Worm (Caenorhabditis elegans): ENCODE data around the gene kcmf-1.

kcmf-1 gene

ce11 chrIII:7848173-7848572, 19.0 kb downstream of the kcmf-1 start:
- TF ChIP-seq elt-3 (tag; optimal IDR thresholded peaks at IDR 0.05) (no peak), nhr-11 (tag; optimal IDR thresholded peaks at IDR 0.05) (no peak), skn-1 (tag; optimal IDR thresholded peaks at IDR 0.05) (no peak), efl-1 (optimal IDR thresholded peaks at IDR 0.05) (peak in 1 of 2 experiments; percentile 24), efl-1 (GFP tag; optimal IDR thresholded peaks at IDR 0.05 in 1 of 2) (peak in 1 of 2 experiments; percentile 75), C16A3.4 (tag; optimal IDR thresholded peaks at IDR 0.05) (no peak), unc-30 (tag; optimal IDR thresholded peaks at IDR 0.05) (no peak), C04F5.9 (tag; optimal IDR thresholded peaks at IDR 0.05) (no peak), efl-3 (GFP tag; optimal IDR thresholded peaks at IDR 0.05) (no peak), nhr-71 (tag; optimal IDR thresholded peaks at IDR 0.05) (peak; percentile 23), Y116A8C.19 (tag; optimal IDR thresholded peaks at IDR 0.05; ENCODE audit: borderline replicate concordance) (no peak), unc-98 (GFP tag; IDR thresholded peaks at IDR 0.05) (no peak), ceh-8 (GFP tag; optimal IDR thresholded peaks at IDR 0.05) (no peak), rnt-1 (tag; optimal IDR thresholded peaks at IDR 0.05) (peak; percentile 41), irx-1 (tag; optimal IDR thresholded peaks at IDR 0.05) (no peak), nhr-28 (tag; optimal IDR thresholded peaks at IDR 0.05) (no peak), lsy-2 (tag; optimal IDR thresholded peaks at IDR 0.05) (peak; percentile 2 to 38), sox-4 (tag; optimal IDR thresholded peaks at IDR 0.05) (no peak), unc-130 (tag; optimal IDR thresholded peaks at IDR 0.05) (no peak), nhr-85 (tag) (no peak), hlh-4 (tag; optimal IDR thresholded peaks at IDR 0.05) (no peak), fkh-8 (tag; optimal IDR thresholded peaks at IDR 0.05) (no peak), sptf-1 (tag; optimal IDR thresholded peaks at IDR 0.05) (no peak), dsc-1 (tag; optimal IDR thresholded peaks at IDR 0.05) (no peak), lin-14 (GFP tag; optimal IDR thresholded peaks at IDR 0.05) (peak; percentile 74)

- TF ChIP-seq nhr-20 (tag; optimal IDR thresholded peaks at IDR 0.05), result peak; percentile 100
- peak; percentile 99 for TF ChIP-seq lin-15B (tag; optimal IDR thresholded peaks at IDR 0.05)
- TF ChIP-seq ceh-88 (GFP tag; IDR thresholded peaks at IDR 0.05), result peak; percentile 99
- peak; percentile 98 for TF ChIP-seq sox-4 (tag; optimal IDR thresholded peaks at IDR 0.05)
- peak; percentile 100 for TF ChIP-seq lin-14 (GFP tag; optimal IDR thresholded peaks at IDR 0.05)
- TF ChIP-seq nhr-77 (tag; optimal IDR thresholded peaks at IDR 0.05), result peak; percentile 100
- TF ChIP-seq skn-1 (tag; optimal IDR thresholded peaks at IDR 0.05), result peak; percentile 99
- peak; percentile 79 for TF ChIP-seq nhr-12 (tag; optimal IDR thresholded peaks at IDR 0.05)
- peak; percentile 100 for TF ChIP-seq unc-86 (tag; optimal IDR thresholded peaks at IDR 0.05)
- no peak for TF ChIP-seq alr-1 (tag; optimal IDR thresholded peaks at IDR 0.05; ENCODE audit: borderline replicate concordance)
- peak; percentile 95 for TF ChIP-seq blmp-1 (tag; optimal IDR thresholded peaks at IDR 0.05)
- peak; percentile 98 for TF ChIP-seq efl-3 (GFP tag; optimal IDR thresholded peaks at IDR 0.05)
- TF ChIP-seq mdl-1 (tag; optimal IDR thresholded peaks at IDR 0.05), result peak; percentile 3 to 98
- TF ChIP-seq nhr-71 (tag; optimal IDR thresholded peaks at IDR 0.05), result peak; percentile 100
- peak; percentile 99 for TF ChIP-seq aly-2 (tag; optimal IDR thresholded peaks at IDR 0.05)
- TF ChIP-seq ztf-11 (tag; optimal IDR thresholded peaks at IDR 0.05), result peak in 1 of 2 experiments; percentile 99
- TF ChIP-seq xbp-1 (tag; optimal IDR thresholded peaks at IDR 0.05), result peak; percentile 99
- peak; percentile 100 for TF ChIP-seq tbx-2 (tag; optimal IDR thresholded peaks at IDR 0.05)
- peak; percentile 100 for TF ChIP-seq nhr-90 (tag; optimal IDR thresholded peaks at IDR 0.05; ENCODE audit: poor library complexity)
- peak; percentile 77 for TF ChIP-seq hlh-4 (tag; optimal IDR thresholded peaks at IDR 0.05)
- TF ChIP-seq mef-2 (tag; optimal IDR thresholded peaks at IDR 0.05), result peak; percentile 96
- TF ChIP-seq nhr-76 (tag; optimal IDR thresholded peaks at IDR 0.05), result peak; percentile 85
- peak; percentile 100 for TF ChIP-seq ceh-8 (GFP tag; optimal IDR thresholded peaks at IDR 0.05)
- TF ChIP-seq isw-1 (GFP tag; IDR thresholded peaks at IDR 0.05), result peak; percentile 100
- TF ChIP-seq zip-4 (GFP tag; optimal IDR thresholded peaks at IDR 0.05), result peak; percentile 98
- TF ChIP-seq lin-13 (GFP tag; optimal IDR thresholded peaks at IDR 0.05), result peak; percentile 100
- peak; percentile 98 for TF ChIP-seq nhr-11 (tag; optimal IDR thresholded peaks at IDR 0.05)
- no peak for TF ChIP-seq sptf-1 (tag; optimal IDR thresholded peaks at IDR 0.05)
- peak; percentile 100 for TF ChIP-seq ztf-4 (tag; optimal IDR thresholded peaks at IDR 0.05)
- TF ChIP-seq fkh-10 (GFP tag; optimal IDR thresholded peaks at IDR 0.05), result peak; percentile 99
- peak; percentile 100 for TF ChIP-seq snu-23 (GFP tag; optimal IDR thresholded peaks at IDR 0.05)
- TF ChIP-seq fkh-8 (tag; optimal IDR thresholded peaks at IDR 0.05), result peak; percentile 100
- TF ChIP-seq nhr-237 (tag; optimal IDR thresholded peaks at IDR 0.05), result peak; percentile 99
- TF ChIP-seq hlh-17 (GFP tag; optimal IDR thresholded peaks at IDR 0.05; ENCODE audit: borderline replicate concordance), result peak; percentile 79
- TF ChIP-seq dpl-1 (GFP tag; optimal IDR thresholded peaks at IDR 0.05), result peak; percentile 100
- peak; percentile 98 to 100 (median 98) for TF ChIP-seq elt-3 (tag; optimal IDR thresholded peaks at IDR 0.05)
Observed at ce11 chrIII:7854494-7855184, 25.4 kb downstream of the kcmf-1 start, which contains the start of gene rpl-35. TSS of gene rpl-35 (plus strand) at chrIII:7855134.
